Fruit fly (Drosophila melanogaster) whole organism, adult: ENCODE measurements around the gene CG17803.

Experiments used
- CG12768 ChIP-seq: fragments of 200-800 bp; sonication (Bioruptor generic); optimal IDR thresholded peaks from 2 replicates; lab custom pipeline; 2017; ENCODE audit warnings: missing biosample characterization, missing genetic modification characterization, mild to moderate bottlenecking, moderate library complexity, missing genetic modification reagents
- Hr96 ChIP-seq: fragments of 200-800 bp; sonication (Bioruptor generic); optimal IDR thresholded peaks from 2 replicates; lab custom pipeline; 2016; ENCODE audit warnings: missing biosample characterization, missing genetic modification characterization
- Mnt ChIP-seq: fragments of 200-800 bp; sonication (Bioruptor generic); optimal IDR thresholded peaks from 2 replicates; lab custom pipeline; 2016; ENCODE audit warnings: missing biosample characterization, mild to moderate bottlenecking, missing genetic modification characterization
- bab1 ChIP-seq: fragments of 200-800 bp; sonication (Bioruptor generic); optimal IDR thresholded peaks from 3 replicates; lab custom pipeline; 2019; ENCODE audit warnings: missing biosample characterization, mild to moderate bottlenecking, missing genetic modification characterization, moderate library complexity
- cic ChIP-seq: fragments of 200-800 bp; sonication (Bioruptor generic); optimal IDR thresholded peaks from 2 replicates; lab custom pipeline; 2017; ENCODE audit warnings: missing biosample characterization, mild to moderate bottlenecking, missing genetic modification characterization, moderate library complexity
- cnc ChIP-seq, 2 experiments: fragments of >200 bp; optimal IDR thresholded peaks; 2 replicates each; lab custom pipeline; 2017
- toe ChIP-seq: fragments of 200-800 bp; sonication (Bioruptor generic); optimal IDR thresholded peaks from 2 replicates; lab custom pipeline; 2016; ENCODE audit warnings: missing biosample characterization, missing genetic modification characterization

- TF ChIP-seq cic (GFP tag; lab: Kevin White, UChicago): no peak
- TF ChIP-seq CG12768 (GFP tag; lab: Kevin White, UChicago): no peak
- peak; percentile 31 for TF ChIP-seq toe
- peak; percentile 49 for TF ChIP-seq Mnt (GFP tag; lab: Kevin White, UChicago)
- peak; percentile 58 for TF ChIP-seq Hr96 (GFP tag; lab: Kevin White, UChicago)
- no peak for TF ChIP-seq cnc (optimal IDR thresholded peaks at IDR 0.05; lab: Kevin White, UChicago)
- TF ChIP-seq bab1 (GFP tag; lab: Kevin White, UChicago): peak; percentile 73
Measured at dm6 chr3R:17794335-17795074, 6.8 kb downstream of the CG17803 start, which contains the start of gene CG43102.
